Worm (Caenorhabditis elegans): ENCODE measurements around the gene str-23.

DNA sequence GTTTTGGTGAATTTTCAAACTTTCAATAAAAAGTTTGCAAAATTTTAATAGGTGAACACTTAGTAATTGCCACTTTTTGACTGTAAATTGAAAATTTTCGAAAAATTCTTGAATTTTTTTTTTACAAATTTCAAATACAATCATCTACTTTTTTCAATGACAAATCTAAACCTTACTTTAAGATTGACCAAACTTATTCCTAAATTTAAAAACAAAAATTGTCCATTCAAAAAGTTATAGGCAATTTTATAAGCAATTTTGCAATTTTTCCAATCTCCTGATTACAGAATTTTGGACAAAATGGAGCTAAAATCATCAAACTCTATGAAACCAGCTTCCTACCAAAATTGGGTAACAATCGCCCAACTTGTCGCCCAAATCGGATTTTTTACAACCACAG is at the start of gene str-23:
- TF ChIP-seq lsy-2 (tag; optimal IDR thresholded peaks at IDR 0.05) (no peak), nhr-77 (tag; optimal IDR thresholded peaks at IDR 0.05) (no peak), nhr-237 (tag; optimal IDR thresholded peaks at IDR 0.05) (no peak), ama-1 (optimal IDR thresholded peaks at IDR 0.05) (no peak), dmd-4 (tag; optimal IDR thresholded peaks at IDR 0.05) (no peak), gmeb-1 (tag; optimal IDR thresholded peaks at IDR 0.05) (no peak), unc-39 (tag; optimal IDR thresholded peaks at IDR 0.05) (no peak), lin-13 (GFP tag; optimal IDR thresholded peaks at IDR 0.05) (no peak), ZK546.5 (tag; optimal IDR thresholded peaks at IDR 0.05) (no peak), zag-1 (tag; optimal IDR thresholded peaks at IDR 0.05) (no peak)
